Fruit fly (Drosophila melanogaster) whole organism, embryonic: Measurements from ENCODE around the gene RabX4.

ENCODE experiments used
- CG10462 ChIP-seq: fragments of 200-800 bp; sonication (Bioruptor generic); optimal IDR thresholded peaks from 2 replicates; lab custom pipeline; 2016; ENCODE audit warnings: missing biosample characterization, missing genetic modification characterization
- CG13287 ChIP-seq: fragments of 200-800 bp; sonication (Bioruptor generic); IDR thresholded peaks from 2 replicates; pipeline ENCODE4 v1.3.6; 2022; ENCODE audit warnings: missing biosample characterization, missing genetic modification characterization; ENCODE audit not compliant: partially characterized antibody
- CG14710 ChIP-seq: fragments of 200-800 bp; sonication (Bioruptor generic); optimal IDR thresholded peaks from 3 replicates; lab custom pipeline; 2019; ENCODE audit warnings: missing biosample characterization, mild to moderate bottlenecking, missing genetic modification characterization, moderate library complexity
- CG14860 ChIP-seq: fragments of 200-800 bp; sonication (Bioruptor generic); IDR thresholded peaks from 3 replicates; pipeline ENCODE4 v1.3.6; 2022; ENCODE audit warnings: missing biosample characterization, missing genetic modification characterization; ENCODE audit not compliant: partially characterized antibody
- CG17912 ChIP-seq: fragments of 200-800 bp; sonication (Bioruptor generic); optimal IDR thresholded peaks from 2 replicates; lab custom pipeline; 2018; ENCODE audit warnings: missing biosample characterization, mild to moderate bottlenecking, missing genetic modification characterization
- CG18619 ChIP-seq: fragments of 200-800 bp; sonication (Bioruptor generic); optimal IDR thresholded peaks from 3 replicates; lab custom pipeline; 2017; ENCODE audit warnings: missing biosample characterization, mild to moderate bottlenecking, missing genetic modification characterization
- CG2120 ChIP-seq: fragments of 200-800 bp; sonication (Bioruptor generic); optimal IDR thresholded peaks from 3 replicates; lab custom pipeline; 2016; ENCODE audit warnings: missing biosample characterization, missing genetic modification characterization
- CG33557 ChIP-seq: fragments of 200-800 bp; sonication (Bioruptor generic); optimal IDR thresholded peaks from 2 replicates; lab custom pipeline; 2019; ENCODE audit warnings: missing biosample characterization, mild to moderate bottlenecking, missing genetic modification characterization, moderate library complexity
- CG4360 ChIP-seq: fragments of 200-800 bp; sonication (Bioruptor generic); IDR thresholded peaks from 2 replicates; pipeline ENCODE4 v1.3.6; 2022; ENCODE audit warnings: missing biosample characterization, missing genetic modification characterization
- CG43689 ChIP-seq: fragments of 200-800 bp; sonication (Bioruptor generic); IDR thresholded peaks from 2 replicates; pipeline ENCODE4 v1.3.6; 2022; ENCODE audit warnings: missing biosample characterization, missing genetic modification characterization
- CG6791 ChIP-seq: fragments of 200-800 bp; sonication (Bioruptor generic); IDR thresholded peaks from 3 replicates; pipeline ENCODE4 v1.3.6; 2022; ENCODE audit warnings: missing biosample characterization, missing genetic modification characterization; ENCODE audit not compliant: partially characterized antibody
- CG8478 ChIP-seq: fragments of >200 bp; optimal IDR thresholded peaks from 2 replicates; lab custom pipeline; 2018
- CG8924 ChIP-seq: fragments of 200-800 bp; optimal IDR thresholded peaks from 3 replicates; lab custom pipeline; 2019; ENCODE audit warnings: missing biosample characterization, mild to moderate bottlenecking, missing genetic modification characterization, moderate library complexity
- CG9932 ChIP-seq: fragments of 200-800 bp; sonication (Bioruptor generic); IDR thresholded peaks from 2 replicates; pipeline ENCODE4 v1.3.6; 2022; ENCODE audit warnings: missing biosample characterization, missing genetic modification characterization
- CoRest ChIP-seq: fragments of 200-800 bp; sonication (Bioruptor generic); optimal IDR thresholded peaks from 3 replicates; lab custom pipeline; 2018; ENCODE audit warnings: missing biosample characterization, mild to moderate bottlenecking, missing genetic modification characterization, moderate library complexity
- HmgZ ChIP-seq: fragments of 200-800 bp; sonication (Bioruptor generic); optimal IDR thresholded peaks from 2 replicates; lab custom pipeline; 2018; ENCODE audit warnings: missing biosample characterization, mild to moderate bottlenecking, missing genetic modification characterization
- Hmr ChIP-seq: fragments of 200-800 bp; sonication (Bioruptor generic); optimal IDR thresholded peaks from 3 replicates; lab custom pipeline; 2017; ENCODE audit warnings: mild to moderate bottlenecking, missing biosample characterization, missing genetic modification reagents, missing genetic modification characterization
- Hr39 ChIP-seq: fragments of >200 bp; optimal IDR thresholded peaks from 2 replicates; lab custom pipeline; 2017
- Hr51 ChIP-seq, 2 experiments: fragments of 200-800 bp; sonication (Bioruptor generic); optimal IDR thresholded peaks; 2 replicates in 1 of 2; 3 replicates in 1 of 2; lab custom pipeline; 2016 to 2018; ENCODE audit warnings: missing biosample characterization in 2 of 2, missing genetic modification characterization in 2 of 2, mild to moderate bottlenecking in 1 of 2, moderate library complexity in 1 of 2
- Lhr ChIP-seq: fragments of 200-800 bp; sonication (Bioruptor generic); optimal IDR thresholded peaks from 3 replicates; lab custom pipeline; 2017; ENCODE audit warnings: mild to moderate bottlenecking, missing biosample characterization, missing genetic modification reagents, missing genetic modification characterization
- Mrtf ChIP-seq: fragments of 200-800 bp; sonication (Bioruptor generic); IDR thresholded peaks from 3 replicates; pipeline ENCODE4 v1.3.6; 2022; ENCODE audit warnings: missing biosample characterization, missing genetic modification characterization
- NFAT ChIP-seq: fragments of 200-800 bp; sonication (Bioruptor generic); IDR thresholded peaks from 2 replicates; pipeline ENCODE4 v1.3.6; 2022; ENCODE audit warnings: missing biosample characterization, missing genetic modification characterization
- cg ChIP-seq: fragments of 200-800 bp; sonication (Bioruptor generic); optimal IDR thresholded peaks from 3 replicates; lab custom pipeline; 2019; ENCODE audit warnings: missing biosample characterization, mild to moderate bottlenecking, missing genetic modification characterization, moderate library complexity
- grau ChIP-seq: fragments of 200-800 bp; optimal IDR thresholded peaks from 3 replicates; lab custom pipeline; 2019; ENCODE audit warnings: missing biosample characterization, mild to moderate bottlenecking, missing genetic modification characterization, moderate library complexity
- grn ChIP-seq: fragments of 200-800 bp; sonication (Bioruptor generic); optimal IDR thresholded peaks from 3 replicates; lab custom pipeline; 2017; ENCODE audit warnings: missing biosample characterization, missing genetic modification characterization
- hbn ChIP-seq: fragments of 200-800 bp; sonication (Bioruptor generic); IDR thresholded peaks from 2 replicates; pipeline ENCODE4 v1.3.6; 2022; ENCODE audit warnings: missing biosample characterization, missing genetic modification characterization; ENCODE audit not compliant: partially characterized antibody
- ken ChIP-seq: fragments of 200-800 bp; sonication (Bioruptor generic); IDR thresholded peaks from 3 replicates; pipeline ENCODE4 v1.3.6; 2022; ENCODE audit warnings: missing biosample characterization, missing genetic modification characterization
- knrl ChIP-seq: fragments of 200-800 bp; sonication (Bioruptor generic); IDR thresholded peaks from 3 replicates; pipeline ENCODE4 v1.3.6; 2022; ENCODE audit warnings: missing biosample characterization, missing genetic modification characterization; ENCODE audit not compliant: partially characterized antibody
- maf-S ChIP-seq: fragments of 200-800 bp; sonication (Bioruptor generic); optimal IDR thresholded peaks from 2 replicates; lab custom pipeline; 2016; ENCODE audit warnings: missing biosample characterization, missing genetic modification characterization
- mirr ChIP-seq: fragments of 200-800 bp; sonication (Bioruptor generic); optimal IDR thresholded peaks from 3 replicates; lab custom pipeline; 2018; ENCODE audit warnings: missing biosample characterization, mild to moderate bottlenecking, missing genetic modification characterization
- odd ChIP-seq: fragments of 200-800 bp; sonication (Bioruptor generic); optimal IDR thresholded peaks from 2 replicates; lab custom pipeline; 2017; ENCODE audit warnings: missing biosample characterization, mild to moderate bottlenecking, missing genetic modification characterization
- onecut ChIP-seq: fragments of 200-800 bp; sonication (Bioruptor generic); IDR thresholded peaks from 2 replicates; pipeline ENCODE4 v1.3.6; 2022; ENCODE audit warnings: missing biosample characterization, missing genetic modification characterization
- p53 ChIP-seq: fragments of 200-800 bp; sonication (Bioruptor generic); optimal IDR thresholded peaks from 2 replicates; lab custom pipeline; 2016; ENCODE audit warnings: missing biosample characterization, missing genetic modification characterization
- peb ChIP-seq: fragments of 200-800 bp; sonication (Bioruptor generic); IDR thresholded peaks from 2 replicates; pipeline ENCODE4 v1.3.6; 2022; ENCODE audit warnings: missing biosample characterization, missing genetic modification characterization
- phol ChIP-seq: fragments of 200-800 bp; sonication (Bioruptor generic); optimal IDR thresholded peaks from 3 replicates; lab custom pipeline; 2018; ENCODE audit warnings: missing biosample characterization, mild to moderate bottlenecking, missing genetic modification characterization, moderate library complexity
- prd ChIP-seq, 3 experiments: fragments of >200 bp in 2 of 3; fragments of 200-800 bp in 1 of 3; sonication (Bioruptor generic) in 1 of 3; optimal IDR thresholded peaks in 2 of 3; IDR thresholded peaks in 1 of 3; 2 replicates in 2 of 3; 3 replicates in 1 of 3; pipeline versions ENCODE4 v1.3.6 to Lab custom; 2017 to 2022; ENCODE audit warnings: missing biosample characterization in 1 of 3, missing genetic modification characterization in 1 of 3
- psq ChIP-seq: fragments of 200-800 bp; sonication (Bioruptor generic); optimal IDR thresholded peaks from 2 replicates; lab custom pipeline; 2017; ENCODE audit warnings: missing biosample characterization, missing genetic modification characterization
- pum ChIP-seq: fragments of 200-800 bp; sonication (Bioruptor generic); optimal IDR thresholded peaks from 2 replicates; lab custom pipeline; 2016; ENCODE audit warnings: missing biosample characterization, missing genetic modification characterization
- pzg ChIP-seq: fragments of 200-800 bp; sonication (Bioruptor generic); optimal IDR thresholded peaks from 3 replicates; lab custom pipeline; 2018; ENCODE audit warnings: missing biosample characterization, mild to moderate bottlenecking, missing genetic modification characterization, moderate library complexity
- ranshi ChIP-seq: fragments of 200-800 bp; sonication (Bioruptor generic); IDR thresholded peaks from 2 replicates; pipeline ENCODE4 v1.3.6; 2022; ENCODE audit warnings: missing biosample characterization, missing genetic modification characterization
- row ChIP-seq: fragments of 200-800 bp; sonication (Bioruptor generic); IDR thresholded peaks from 3 replicates; pipeline ENCODE4 v1.3.6; 2022; ENCODE audit warnings: missing biosample characterization, missing genetic modification characterization
- salm ChIP-seq: fragments of 200-800 bp; sonication (Bioruptor generic); optimal IDR thresholded peaks from 2 replicates; lab custom pipeline; 2018; ENCODE audit warnings: missing biosample characterization, mild to moderate bottlenecking, missing genetic modification characterization
- sob ChIP-seq: fragments of 200-800 bp; sonication (Bioruptor generic); IDR thresholded peaks from 2 replicates; pipeline ENCODE4 v1.3.6; 2022; ENCODE audit warnings: missing biosample characterization, missing genetic modification characterization
- tna ChIP-seq: fragments of 200-800 bp; sonication (Bioruptor generic); IDR thresholded peaks from 2 replicates; pipeline ENCODE4 v1.3.6; 2022; ENCODE audit warnings: missing biosample characterization, missing genetic modification characterization; ENCODE audit not compliant: partially characterized antibody
- trem ChIP-seq: fragments of 200-800 bp; optimal IDR thresholded peaks from 3 replicates; lab custom pipeline; 2019; ENCODE audit warnings: missing biosample characterization, mild to moderate bottlenecking, missing genetic modification characterization, moderate library complexity
- unc-4 ChIP-seq: fragments of 200-800 bp; sonication (Bioruptor generic); IDR thresholded peaks from 2 replicates; pipeline ENCODE4 v1.3.6; 2022; ENCODE audit warnings: missing biosample characterization, missing genetic modification characterization; ENCODE audit not compliant: partially characterized antibody
- wdn ChIP-seq: fragments of 200-800 bp; sonication (Bioruptor generic); IDR thresholded peaks from 2 replicates; pipeline ENCODE4 v1.3.6; 2022; ENCODE audit warnings: missing biosample characterization, missing genetic modification characterization
- zf30C ChIP-seq: fragments of 200-800 bp; sonication (Bioruptor generic); optimal IDR thresholded peaks from 3 replicates; lab custom pipeline; 2018; ENCODE audit warnings: missing biosample characterization, mild to moderate bottlenecking, missing genetic modification characterization

Gene RabX4

dm6 chr3R:24870389-24871048 lies 42.3 kb upstream of the RabX4 start, which contains the start of gene CycB3 (continued):
- TF ChIP-seq Mrtf (GFP tag; lab: Robert Waterston, UW): no peak
- no peak for TF ChIP-seq hbn (GFP tag; lab: Robert Waterston, UW)
- TF ChIP-seq row (GFP tag; lab: Robert Waterston, UW): peak; percentile 27; the same call in 1 of the 3 replicates
- TF ChIP-seq ranshi (GFP tag; lab: Robert Waterston, UW): no peak; the same call in 1 of the 2 replicates
- peak; percentile 19; the same call in 1 of the 2 replicates for TF ChIP-seq sob
- 0 out of 3 replicates have a peak, but pooled peaks have one; percentile 9 for TF ChIP-seq ken
- no peak for TF ChIP-seq wdn (GFP tag; lab: Robert Waterston, UW)
- TF ChIP-seq odd (GFP tag; lab: Kevin White, UChicago): no peak
- TF ChIP-seq unc-4 (GFP tag; lab: Robert Waterston, UW): 0 out of 2 replicates have a peak, but pooled peaks have one; percentile 27
- TF ChIP-seq psq: no peak
- no peak for TF ChIP-seq CG14860
- TF ChIP-seq phol (tag; lab: Kevin White, UChicago): peak; percentile 91
- TF ChIP-seq CG6791 (GFP tag; lab: Robert Waterston, UW): 0 out of 3 replicates have a peak, but pooled peaks have one; percentile 51
- no peak for TF ChIP-seq peb (GFP tag; lab: Robert Waterston, UW)
- TF ChIP-seq HmgZ (tag; lab: Kevin White, UChicago): peak; percentile 71
- no peak for TF ChIP-seq Hr39 (lab: Kevin White, UChicago)
- TF ChIP-seq p53 (GFP tag; lab: Kevin White, UChicago): no peak
- peak; percentile 43 for TF ChIP-seq Lhr (GFP tag; lab: Kevin White, UChicago)
- TF ChIP-seq grau (tag; lab: Kevin White, UChicago): peak; percentile 16
- no peak for TF ChIP-seq CG8478 (lab: Kevin White, UChicago)
- no peak for TF ChIP-seq maf-S (GFP tag; lab: Kevin White, UChicago)
- TF ChIP-seq CG43689 (GFP tag; lab: Robert Waterston, UW): no peak
- peak; percentile 22 for TF ChIP-seq mirr
- peak; percentile 69 for TF ChIP-seq CG17912 (GFP tag; lab: Kevin White, UChicago)
- no peak for TF ChIP-seq Hr51 (GFP tag; optimal IDR thresholded peaks at IDR 0.05; lab: Kevin White, UChicago)
- TF ChIP-seq zf30C (GFP tag; lab: Kevin White, UChicago): peak; percentile 14
- TF ChIP-seq CG8924 (tag; lab: Kevin White, UChicago): no peak
- TF ChIP-seq CG33557 (GFP tag; lab: Kevin White, UChicago): peak; percentile 8
- TF ChIP-seq CoRest: peak; percentile 51
- no peak for TF ChIP-seq prd (optimal IDR thresholded peaks at IDR 0.05; lab: Kevin White, UChicago)
- TF ChIP-seq prd (GFP tag; IDR thresholded peaks at IDR 0.05; lab: Robert Waterston, UW): 0 out of 3 replicates have a peak, but pooled peaks have one; percentile 13
- no peak for TF ChIP-seq pum
- TF ChIP-seq pzg (GFP tag; lab: Kevin White, UChicago): peak; percentile 94
- TF ChIP-seq knrl (GFP tag; lab: Robert Waterston, UW): peak; percentile 27; the same call in 1 of the 3 replicates
- TF ChIP-seq cg: peak; percentile 1
- TF ChIP-seq NFAT (GFP tag; lab: Robert Waterston, UW): no peak
- TF ChIP-seq onecut (GFP tag; lab: Robert Waterston, UW): no peak; the same call in none of the 2 replicates
- TF ChIP-seq CG9932: no peak
- 0 out of 2 replicates have a peak, but pooled peaks have one; percentile 30 for TF ChIP-seq tna (GFP tag; lab: Robert Waterston, UW)
- no peak for TF ChIP-seq CG2120 (GFP tag; lab: Kevin White, UChicago)
- no peak for TF ChIP-seq CG10462 (GFP tag; lab: Kevin White, UChicago)
- peak; percentile 26 for TF ChIP-seq CG18619 (GFP tag; lab: Kevin White, UChicago)
- TF ChIP-seq CG4360 (GFP tag; lab: Robert Waterston, UW): 0 out of 2 replicates have a peak, but pooled peaks have one; percentile 22
- TF ChIP-seq grn: no peak
- peak; percentile 79 for TF ChIP-seq trem (tag; lab: Kevin White, UChicago)
- TF ChIP-seq salm (tag; lab: Kevin White, UChicago): no peak
- peak; percentile 42 for TF ChIP-seq Hmr (GFP tag; lab: Kevin White, UChicago)
- peak; percentile 84 for TF ChIP-seq CG14710
- peak; percentile 49 for TF ChIP-seq CG13287 (GFP tag; lab: Robert Waterston, UW)
